Fruit fly (Drosophila melanogaster) whole organism, wandering third instar larva: ENCODE data around the gene CAH7.

Experiments used
- CG9705 ChIP-seq: fragments of 200-800 bp; sonication (Bioruptor generic); optimal IDR thresholded peaks from 2 replicates; lab custom pipeline; 2018; ENCODE audit warnings: missing biosample characterization, mild to moderate bottlenecking, missing genetic modification characterization
- Dfd ChIP-seq: fragments of >200 bp; optimal IDR thresholded peaks from 2 replicates; lab custom pipeline; 2017; ENCODE audit warnings: missing biosample characterization, missing genetic modification characterization
- Dif ChIP-seq: fragments of 200-275, 200-300 bp; sonication (Bioruptor generic); optimal IDR thresholded peaks from 2 replicates; lab custom pipeline; 2018; ENCODE audit warnings: missing biosample characterization, missing genetic modification characterization; ENCODE audit not compliant: partially characterized antibody
- GATAd ChIP-seq: sonication (Bioruptor generic); optimal IDR thresholded peaks from 2 replicates; lab custom pipeline; 2016; ENCODE audit warnings: missing biosample characterization, missing genetic modification characterization
- HLH106 ChIP-seq: fragments of 200-800 bp; optimal IDR thresholded peaks from 3 replicates; lab custom pipeline; 2019; ENCODE audit warnings: missing biosample characterization, mild to moderate bottlenecking, missing genetic modification characterization, moderate library complexity
- Hnf4 ChIP-seq: fragments of 200-800 bp; sonication (Bioruptor generic); optimal IDR thresholded peaks from 2 replicates; lab custom pipeline; 2016; ENCODE audit warnings: missing biosample characterization, mild to moderate bottlenecking, missing genetic modification characterization
- Hr78 ChIP-seq: fragments of >200 bp; optimal IDR thresholded peaks from 2 replicates; lab custom pipeline; 2017; ENCODE audit warnings: missing biosample characterization, missing genetic modification characterization
- Hr83 ChIP-seq: fragments of 200-300 bp; sonication (Bioruptor generic); optimal IDR thresholded peaks from 2 replicates; lab custom pipeline; 2016; ENCODE audit warnings: missing biosample characterization, mild to moderate bottlenecking, missing genetic modification characterization, moderate library complexity; ENCODE audit not compliant: poor library complexity, severe bottlenecking
- Jra ChIP-seq: sonication (Bioruptor generic); optimal IDR thresholded peaks from 2 replicates; lab custom pipeline; 2016; ENCODE audit warnings: missing biosample characterization, missing genetic modification characterization
- Mio ChIP-seq: sonication (Bioruptor generic); optimal IDR thresholded peaks from 2 replicates; lab custom pipeline; 2016; ENCODE audit warnings: missing biosample characterization, missing genetic modification characterization
- Myc ChIP-seq: fragments of >200 bp; optimal IDR thresholded peaks from 2 replicates; lab custom pipeline; 2017
- N ChIP-seq: fragments of >200 bp; optimal IDR thresholded peaks from 2 replicates; lab custom pipeline; 2018; ENCODE audit warnings: missing biosample characterization, missing external identifiers, missing genetic modification characterization
- OdsH ChIP-seq: fragments of 200-800 bp; sonication (Bioruptor generic); optimal IDR thresholded peaks from 2 replicates; lab custom pipeline; 2016; ENCODE audit warnings: missing biosample characterization, mild to moderate bottlenecking, missing genetic modification characterization
- Rel ChIP-seq, 2 experiments: fragments of 200-800 bp; sonication (Bioruptor generic) in 1 of 2; optimal IDR thresholded peaks; 2 replicates in 1 of 2; 3 replicates in 1 of 2; lab custom pipeline; 2016 to 2019; ENCODE audit warnings: mild to moderate bottlenecking in 2 of 2, missing biosample characterization in 2 of 2, missing genetic modification characterization in 2 of 2, moderate library complexity in 1 of 2
- Sp1 ChIP-seq: fragments of 200-800 bp; sonication (Bioruptor generic); optimal IDR thresholded peaks from 3 replicates; lab custom pipeline; 2019; ENCODE audit warnings: missing biosample characterization, mild to moderate bottlenecking, missing genetic modification characterization, moderate library complexity
- br ChIP-seq: fragments of 200-800 bp; sonication (Bioruptor generic); optimal IDR thresholded peaks from 2 replicates; lab custom pipeline; 2016; ENCODE audit warnings: missing biosample characterization, missing genetic modification characterization
- dl ChIP-seq, 2 experiments: fragments of 175-275, 200-275 bp in 1 of 2; fragments of 200-275 bp in 1 of 2; sonication (Bioruptor generic); optimal IDR thresholded peaks; lab custom pipeline; 2018; ENCODE audit warnings: mild to moderate bottlenecking in 2 of 2, missing biosample characterization in 2 of 2, missing genetic modification characterization in 2 of 2, moderate library complexity in 2 of 2; ENCODE audit not compliant: partially characterized antibody in 2 of 2, insufficient read depth in 1 of 2
- dmrt93B ChIP-seq: fragments of 200-800 bp; sonication (Bioruptor generic); optimal IDR thresholded peaks from 2 replicates; lab custom pipeline; 2018; ENCODE audit warnings: missing biosample characterization, mild to moderate bottlenecking, missing genetic modification characterization
- ey ChIP-seq: fragments of 200-800 bp; sonication (Bioruptor generic); optimal IDR thresholded peaks from 2 replicates; lab custom pipeline; 2016; ENCODE audit warnings: missing biosample characterization, missing genetic modification characterization
- foxo ChIP-seq, 2 experiments: fragments of 200-800 bp; sonication (Bioruptor generic); optimal IDR thresholded peaks; 2 replicates in 1 of 2; 3 replicates in 1 of 2; lab custom pipeline; 2016 to 2017; ENCODE audit warnings: missing biosample characterization in 2 of 2, missing genetic modification characterization in 2 of 2
- fru ChIP-seq: fragments of 200-800 bp; sonication (Bioruptor generic); optimal IDR thresholded peaks from 3 replicates; lab custom pipeline; 2016; ENCODE audit warnings: missing biosample characterization, mild to moderate bottlenecking, missing genetic modification characterization
- h ChIP-seq: fragments of 200-800 bp; sonication (Bioruptor generic); optimal IDR thresholded peaks from 3 replicates; lab custom pipeline; 2016; ENCODE audit warnings: missing biosample characterization, mild to moderate bottlenecking, missing genetic modification characterization
- psq ChIP-seq: fragments of 200-800 bp; sonication (Bioruptor generic); optimal IDR thresholded peaks from 3 replicates; lab custom pipeline; 2017; ENCODE audit warnings: missing biosample characterization, mild to moderate bottlenecking, missing genetic modification characterization, moderate library complexity
- rgr ChIP-seq: fragments of 200-800 bp; sonication (Bioruptor generic); optimal IDR thresholded peaks from 3 replicates; lab custom pipeline; 2016; ENCODE audit warnings: missing biosample characterization, mild to moderate bottlenecking, missing genetic modification characterization
- sage ChIP-seq: fragments of 200-800 bp; sonication (Bioruptor generic); optimal IDR thresholded peaks from 2 replicates; lab custom pipeline; 2016; ENCODE audit warnings: missing biosample characterization, mild to moderate bottlenecking, missing genetic modification characterization
- tai ChIP-seq: sonication (Bioruptor generic); optimal IDR thresholded peaks from 2 replicates; lab custom pipeline; 2016; ENCODE audit warnings: missing biosample characterization, missing genetic modification characterization
- usp ChIP-seq: fragments of >200 bp; optimal IDR thresholded peaks from 2 replicates; lab custom pipeline; 2017; ENCODE audit warnings: missing biosample characterization, missing genetic modification characterization

The CAH7 gene

DNA sequence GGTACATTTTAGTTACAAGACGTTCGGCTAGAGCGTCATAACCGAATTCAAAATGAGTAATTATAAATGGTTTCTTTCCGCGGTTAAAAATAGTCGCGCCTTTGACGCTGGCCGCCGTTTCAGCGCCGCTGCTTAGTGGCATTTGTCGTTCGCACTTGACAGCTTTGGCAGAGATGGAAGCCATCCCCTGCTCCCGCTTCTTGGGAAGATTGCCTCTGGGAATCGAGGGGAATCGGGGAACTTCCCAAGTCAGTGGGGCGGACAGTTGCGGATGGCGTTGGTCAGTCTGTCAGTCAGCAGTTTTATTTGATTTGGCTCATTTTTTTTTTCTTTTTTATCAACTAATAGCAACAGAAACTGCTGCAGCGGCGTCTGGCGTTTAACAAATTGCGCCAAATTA, 5.2 kb upstream of the CAH7 start:
- TF ChIP-seq Dif (GFP tag; lab: Kevin White, UChicago): no peak
- no peak for TF ChIP-seq OdsH

DNA sequence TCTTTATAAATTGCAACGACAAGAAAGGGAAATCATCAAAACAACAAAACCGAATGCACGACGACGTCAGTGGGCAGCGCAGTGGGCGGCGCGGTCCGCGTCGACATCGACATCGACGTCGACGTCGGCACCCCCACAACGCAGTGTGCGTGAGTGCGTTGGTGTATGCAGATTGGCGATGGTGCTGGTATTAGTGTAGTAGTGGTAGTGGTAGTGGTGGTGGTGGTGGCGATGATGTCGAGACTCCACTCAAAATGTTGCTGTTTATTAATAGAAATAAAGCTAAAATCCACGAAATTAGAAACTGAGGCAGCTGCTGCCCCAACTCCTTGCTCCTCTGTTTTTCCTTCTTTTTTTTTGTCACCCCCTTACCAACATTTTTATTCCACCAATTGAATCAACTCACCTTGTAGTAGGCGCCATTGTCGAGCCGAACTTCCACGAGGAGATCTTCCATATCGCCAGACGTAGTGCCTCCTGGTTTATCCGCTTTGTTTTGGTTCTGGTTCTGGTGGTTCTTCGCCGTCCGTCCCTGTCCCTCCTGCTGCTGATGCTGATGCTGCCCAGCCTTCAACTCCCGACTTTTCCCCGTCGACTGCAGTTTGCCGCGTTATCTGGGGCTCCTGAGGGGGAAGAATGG, 3.6 kb upstream of the CAH7 start:
- TF ChIP-seq N (GFP tag; lab: Kevin White, UChicago): peak; percentile 58
- TF ChIP-seq Jra (GFP tag; lab: Kevin White, UChicago): no peak

DNA sequence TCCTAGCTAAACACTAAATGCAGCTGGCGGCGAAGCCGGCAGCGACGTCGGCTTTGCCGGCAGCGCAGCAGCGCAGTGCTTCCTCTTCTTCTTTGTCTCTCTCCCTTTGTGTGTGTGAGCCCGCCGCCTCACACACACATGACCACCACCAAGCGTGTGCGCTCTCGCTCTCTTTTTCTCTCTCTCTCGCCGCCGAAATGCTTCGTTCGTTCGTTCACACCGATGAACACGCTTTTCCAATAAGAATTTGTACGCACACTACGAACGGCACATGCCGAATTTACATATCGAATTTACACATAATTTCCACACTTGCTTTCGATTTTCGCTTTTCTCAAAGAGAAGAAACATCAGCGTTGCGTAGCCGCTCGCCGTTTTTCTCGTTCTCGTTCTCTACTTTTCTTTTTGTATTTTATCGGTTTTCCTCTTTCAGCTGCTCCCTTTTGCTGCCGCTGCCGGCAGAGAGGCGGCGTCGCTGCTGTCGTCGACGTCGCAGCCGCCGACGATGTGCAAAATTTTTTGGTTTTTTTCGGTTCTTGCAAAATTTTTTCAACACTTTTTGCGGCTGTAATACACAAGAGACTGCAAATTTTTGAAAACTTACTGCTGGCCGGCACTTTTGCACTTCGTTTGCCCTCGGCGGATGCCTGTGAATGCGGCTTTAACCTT, 2.7 kb upstream of the CAH7 start:
- peak; percentile 91 for TF ChIP-seq Dif (GFP tag; lab: Kevin White, UChicago)
- no peak for TF ChIP-seq usp (GFP tag; lab: Kevin White, UChicago)
- no peak for TF ChIP-seq Mio (GFP tag; lab: Kevin White, UChicago)
- no peak for TF ChIP-seq Dfd (GFP tag; lab: Kevin White, UChicago)
- peak in 1 of 2 experiments; percentile 79 for TF ChIP-seq dl (GFP tag; optimal IDR thresholded peaks at IDR 0.05; lab: Kevin White, UChicago; ENCODE audit: insufficient read depth in 1 of 2, partially characterized antibody in 2 of 2)
- peak; percentile 80 for TF ChIP-seq N (GFP tag; lab: Kevin White, UChicago)

DNA sequence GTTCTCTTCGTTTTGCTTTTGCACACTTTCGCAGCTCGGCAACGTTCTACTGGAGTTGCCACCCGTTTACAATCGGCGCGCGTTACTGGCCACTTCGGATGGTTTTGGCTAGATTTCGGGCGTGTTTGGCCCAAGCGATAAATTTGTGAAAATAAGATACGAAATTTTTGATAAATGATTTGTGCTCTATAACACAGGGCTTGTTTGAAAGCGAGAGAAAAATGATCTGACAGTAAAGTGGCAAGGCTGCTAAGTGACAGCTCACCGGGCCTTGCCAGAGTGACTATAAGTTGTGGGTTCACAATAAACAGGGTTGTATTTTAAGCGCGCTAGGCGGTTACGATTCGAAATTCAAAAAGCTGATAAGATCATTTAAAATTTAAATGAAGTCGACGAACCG, 2.1 kb upstream of the CAH7 start, which contains the start of gene Fmr1:
Fmr1 (minus strand) TSS at position 184 of the 400 bp plus-strand sequence.
- TF ChIP-seq Sp1 (GFP tag; lab: Kevin White, UChicago) (no peak), Myc (peak; percentile 37), tai (GFP tag; lab: Kevin White, UChicago) (no peak), sage (no peak), HLH106 (tag; lab: Kevin White, UChicago) (peak; percentile 50), br (GFP tag; lab: Kevin White, UChicago) (peak; percentile 40), foxo (GFP tag; optimal IDR thresholded peaks at IDR 0.05; lab: Kevin White, UChicago) (peak in 1 of 2 experiments; percentile 57), Hnf4 (GFP tag; lab: Kevin White, UChicago) (no peak), psq (GFP tag; lab: Kevin White, UChicago) (peak; percentile 97), Hr78 (GFP tag; lab: Kevin White, UChicago) (no peak), ey (peak; percentile 26), Rel (GFP tag; optimal IDR thresholded peaks at IDR 0.05; lab: Kevin White, UChicago) (no peak), Rel (tag; optimal IDR thresholded peaks at IDR 0.05; lab: Kevin White, UChicago) (peak; percentile 12), fru (GFP tag; lab: Kevin White, UChicago) (peak; percentile 59), Hr83 (GFP tag; lab: Kevin White, UChicago) (no peak), dmrt93B (no peak), OdsH (peak; percentile 11), CG9705 (peak; percentile 31), h (peak; percentile 60), rgr (GFP tag; lab: Kevin White, UChicago) (peak; percentile 29), GATAd (peak; percentile 77)

DNA sequence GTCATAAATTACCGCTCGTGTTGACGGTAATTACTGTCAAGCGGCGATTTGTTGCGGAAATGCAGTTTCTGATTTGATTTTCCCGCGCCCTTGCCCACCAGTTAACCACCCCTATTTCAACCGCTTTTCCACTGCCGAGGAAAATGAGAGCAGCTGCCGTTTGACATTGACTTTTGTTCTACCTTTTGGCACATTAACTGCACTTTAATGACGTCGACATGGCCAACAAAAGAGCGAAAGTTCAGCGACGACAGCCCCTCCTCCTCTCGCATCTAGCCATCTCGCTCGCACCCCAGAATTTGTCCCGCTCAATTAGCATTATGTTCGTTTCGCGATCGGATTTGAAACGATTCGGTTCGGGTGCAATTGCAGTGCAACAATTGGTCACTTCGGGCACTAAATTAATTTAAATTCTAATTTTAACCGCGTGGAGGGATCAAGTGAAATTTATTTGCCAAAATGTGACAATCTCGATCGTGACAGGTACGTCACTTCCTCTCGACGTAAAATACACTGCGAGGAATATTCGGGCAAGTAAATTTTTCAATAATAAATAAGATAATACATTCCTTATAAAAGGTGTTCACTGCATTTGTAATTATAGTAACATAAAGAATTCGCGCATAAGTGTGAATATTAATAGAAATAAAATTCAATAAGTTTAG, 755 bp upstream of the CAH7 start:
- TF ChIP-seq Hr78 (GFP tag; lab: Kevin White, UChicago) (no peak), ey (no peak), Hr83 (GFP tag; lab: Kevin White, UChicago) (no peak), sage (no peak), psq (GFP tag; lab: Kevin White, UChicago) (no peak), usp (GFP tag; lab: Kevin White, UChicago) (no peak), Sp1 (GFP tag; lab: Kevin White, UChicago) (no peak)
- TF ChIP-seq, all 38 proteins: peak for 0
